Worm (Caenorhabditis elegans): ENCODE measurements around the gene puf-6.

DNA sequence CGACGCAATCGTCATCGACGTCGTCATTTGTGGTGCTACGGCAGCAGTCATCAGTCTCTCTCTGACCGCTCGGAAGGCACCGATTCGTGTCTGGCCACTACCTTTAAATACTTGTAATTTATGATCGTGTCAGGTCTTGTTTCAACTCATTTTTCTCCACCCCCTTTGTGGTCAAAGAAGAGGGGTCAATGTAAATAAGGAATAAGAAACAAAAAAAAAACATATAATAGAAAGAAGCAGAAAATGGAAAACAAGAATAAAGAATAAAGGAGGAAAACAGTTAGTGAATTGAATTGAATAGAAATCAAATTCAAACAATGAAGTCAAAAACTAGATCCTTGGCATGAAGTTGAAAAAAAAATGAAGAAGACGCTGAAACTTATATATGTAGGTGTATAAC is 42.5 kb downstream of the puf-6 start, which contains the start of gene Y38F1A.8:
- TF ChIP-seq snpc-4 (tag; optimal IDR thresholded peaks at IDR 0.05): no peak
- no peak for TF ChIP-seq ama-1 (optimal IDR thresholded peaks at IDR 0.05)
